Worm (Caenorhabditis elegans) whole organism, L2 larva: Measurements from ENCODE around the gene clec-3.

ENCODE experiments used
- aly-2 ChIP-seq: fragments of 150-350 bp; optimal IDR thresholded peaks from 2 replicates; lab custom pipeline; 2014; ENCODE audit warnings: missing biosample characterization, missing genetic modification characterization
- lin-13 ChIP-seq: fragments of 150-350 bp; optimal IDR thresholded peaks from 2 replicates; lab custom pipeline; 2014; ENCODE audit warnings: missing biosample characterization, missing genetic modification reagents, missing genetic modification characterization
- lin-39 ChIP-seq: fragments of 150-350 bp; optimal IDR thresholded peaks from 2 replicates; lab custom pipeline; 2014; ENCODE audit warnings: missing biosample characterization, missing genetic modification reagents, missing genetic modification characterization
- nhr-25 ChIP-seq: fragments of 150-350 bp; sonication (generic microtip); optimal IDR thresholded peaks from 3 replicates; lab custom pipeline; 2014; ENCODE audit warnings: missing biosample characterization, missing genetic modification characterization
- unc-62 ChIP-seq: fragments of 150-350 bp; optimal IDR thresholded peaks from 2 replicates; lab custom pipeline; 2014; ENCODE audit warnings: missing biosample characterization, missing genetic modification reagents, missing genetic modification characterization

- no peak for TF ChIP-seq unc-62 (GFP tag; lab: Kevin White, UChicago)
- TF ChIP-seq lin-39 (tag; lab: Kevin White, UChicago): no peak
- TF ChIP-seq aly-2: no peak
- TF ChIP-seq lin-13: no peak
- no peak for TF ChIP-seq nhr-25
Observed at ce11 chrII:3067896-3068295, 48.2 kb upstream of the clec-3 start.
